Fruit fly (Drosophila melanogaster) whole organism, wandering third instar larva: Measurements from ENCODE around the gene Nab2.

Source experiments
- Abd-B ChIP-seq: fragments of >200 bp; optimal IDR thresholded peaks from 2 replicates; lab custom pipeline; 2017; ENCODE audit warnings: missing biosample characterization, missing genetic modification characterization
- CG32264 ChIP-seq: fragments of 200-800 bp; sonication (Bioruptor generic); optimal IDR thresholded peaks from 2 replicates; lab custom pipeline; 2016; ENCODE audit warnings: missing biosample characterization, missing genetic modification characterization
- CG9705 ChIP-seq: fragments of 200-800 bp; sonication (Bioruptor generic); optimal IDR thresholded peaks from 2 replicates; lab custom pipeline; 2018; ENCODE audit warnings: missing biosample characterization, mild to moderate bottlenecking, missing genetic modification characterization
- CrebA ChIP-seq: fragments of 200-800 bp; sonication (Bioruptor generic); optimal IDR thresholded peaks from 2 replicates; lab custom pipeline; 2016; ENCODE audit warnings: missing biosample characterization, mild to moderate bottlenecking, missing genetic modification characterization, borderline replicate concordance
- Dfd ChIP-seq: fragments of >200 bp; optimal IDR thresholded peaks from 2 replicates; lab custom pipeline; 2017; ENCODE audit warnings: missing biosample characterization, missing genetic modification characterization
- Dif ChIP-seq: fragments of 200-275, 200-300 bp; sonication (Bioruptor generic); optimal IDR thresholded peaks from 2 replicates; lab custom pipeline; 2018; ENCODE audit warnings: missing biosample characterization, missing genetic modification characterization; ENCODE audit not compliant: partially characterized antibody
- GATAd ChIP-seq: sonication (Bioruptor generic); optimal IDR thresholded peaks from 2 replicates; lab custom pipeline; 2016; ENCODE audit warnings: missing biosample characterization, missing genetic modification characterization
- HLH106 ChIP-seq: fragments of 200-800 bp; optimal IDR thresholded peaks from 3 replicates; lab custom pipeline; 2019; ENCODE audit warnings: missing biosample characterization, mild to moderate bottlenecking, missing genetic modification characterization, moderate library complexity
- Hnf4 ChIP-seq: fragments of 200-800 bp; sonication (Bioruptor generic); optimal IDR thresholded peaks from 2 replicates; lab custom pipeline; 2016; ENCODE audit warnings: missing biosample characterization, mild to moderate bottlenecking, missing genetic modification characterization
- Hr78 ChIP-seq: fragments of >200 bp; optimal IDR thresholded peaks from 2 replicates; lab custom pipeline; 2017; ENCODE audit warnings: missing biosample characterization, missing genetic modification characterization
- Hr83 ChIP-seq: fragments of 200-300 bp; sonication (Bioruptor generic); optimal IDR thresholded peaks from 2 replicates; lab custom pipeline; 2016; ENCODE audit warnings: missing biosample characterization, mild to moderate bottlenecking, missing genetic modification characterization, moderate library complexity; ENCODE audit not compliant: poor library complexity, severe bottlenecking
- Jra ChIP-seq: sonication (Bioruptor generic); optimal IDR thresholded peaks from 2 replicates; lab custom pipeline; 2016; ENCODE audit warnings: missing biosample characterization, missing genetic modification characterization
- Mio ChIP-seq: sonication (Bioruptor generic); optimal IDR thresholded peaks from 2 replicates; lab custom pipeline; 2016; ENCODE audit warnings: missing biosample characterization, missing genetic modification characterization
- Myc ChIP-seq: fragments of >200 bp; optimal IDR thresholded peaks from 2 replicates; lab custom pipeline; 2017
- N ChIP-seq: fragments of >200 bp; optimal IDR thresholded peaks from 2 replicates; lab custom pipeline; 2018; ENCODE audit warnings: missing biosample characterization, missing external identifiers, missing genetic modification characterization
- OdsH ChIP-seq: fragments of 200-800 bp; sonication (Bioruptor generic); optimal IDR thresholded peaks from 2 replicates; lab custom pipeline; 2016; ENCODE audit warnings: missing biosample characterization, mild to moderate bottlenecking, missing genetic modification characterization
- Rel ChIP-seq, 2 experiments: fragments of 200-800 bp; sonication (Bioruptor generic) in 1 of 2; optimal IDR thresholded peaks; 2 replicates in 1 of 2; 3 replicates in 1 of 2; lab custom pipeline; 2016 to 2019; ENCODE audit warnings: mild to moderate bottlenecking in 2 of 2, missing biosample characterization in 2 of 2, missing genetic modification characterization in 2 of 2, moderate library complexity in 1 of 2
- Sp1 ChIP-seq: fragments of 200-800 bp; sonication (Bioruptor generic); optimal IDR thresholded peaks from 3 replicates; lab custom pipeline; 2019; ENCODE audit warnings: missing biosample characterization, mild to moderate bottlenecking, missing genetic modification characterization, moderate library complexity
- Vsx2 ChIP-seq: fragments of 200-300, 225-300 bp; sonication (Bioruptor generic); optimal IDR thresholded peaks from 2 replicates; lab custom pipeline; 2018; ENCODE audit warnings: missing biosample characterization, missing genetic modification characterization; ENCODE audit not compliant: partially characterized antibody
- br ChIP-seq: fragments of 200-800 bp; sonication (Bioruptor generic); optimal IDR thresholded peaks from 2 replicates; lab custom pipeline; 2016; ENCODE audit warnings: missing biosample characterization, missing genetic modification characterization
- brk ChIP-seq: fragments of 200-800 bp; sonication (Bioruptor generic); optimal IDR thresholded peaks from 2 replicates; lab custom pipeline; 2016; ENCODE audit warnings: missing biosample characterization, mild to moderate bottlenecking, missing genetic modification characterization
- dl ChIP-seq, 2 experiments: fragments of 175-275, 200-275 bp in 1 of 2; fragments of 200-275 bp in 1 of 2; sonication (Bioruptor generic); optimal IDR thresholded peaks; lab custom pipeline; 2018; ENCODE audit warnings: mild to moderate bottlenecking in 2 of 2, missing biosample characterization in 2 of 2, missing genetic modification characterization in 2 of 2, moderate library complexity in 2 of 2; ENCODE audit not compliant: partially characterized antibody in 2 of 2, insufficient read depth in 1 of 2
- dmrt93B ChIP-seq: fragments of 200-800 bp; sonication (Bioruptor generic); optimal IDR thresholded peaks from 2 replicates; lab custom pipeline; 2018; ENCODE audit warnings: missing biosample characterization, mild to moderate bottlenecking, missing genetic modification characterization
- dsf ChIP-seq: sonication (Bioruptor generic); optimal IDR thresholded peaks from 2 replicates; lab custom pipeline; 2016; ENCODE audit warnings: missing biosample characterization, missing genetic modification characterization, borderline replicate concordance
- ey ChIP-seq: fragments of 200-800 bp; sonication (Bioruptor generic); optimal IDR thresholded peaks from 2 replicates; lab custom pipeline; 2016; ENCODE audit warnings: missing biosample characterization, missing genetic modification characterization
- foxo ChIP-seq, 2 experiments: fragments of 200-800 bp; sonication (Bioruptor generic); optimal IDR thresholded peaks; 2 replicates in 1 of 2; 3 replicates in 1 of 2; lab custom pipeline; 2016 to 2017; ENCODE audit warnings: missing biosample characterization in 2 of 2, missing genetic modification characterization in 2 of 2
- fru ChIP-seq: fragments of 200-800 bp; sonication (Bioruptor generic); optimal IDR thresholded peaks from 3 replicates; lab custom pipeline; 2016; ENCODE audit warnings: missing biosample characterization, mild to moderate bottlenecking, missing genetic modification characterization
- h ChIP-seq: fragments of 200-800 bp; sonication (Bioruptor generic); optimal IDR thresholded peaks from 3 replicates; lab custom pipeline; 2016; ENCODE audit warnings: missing biosample characterization, mild to moderate bottlenecking, missing genetic modification characterization
- jim ChIP-seq: fragments of 175-275, 200-325 bp; sonication (Bioruptor generic); optimal IDR thresholded peaks from 2 replicates; lab custom pipeline; 2016; ENCODE audit warnings: missing biosample characterization, mild to moderate bottlenecking, missing genetic modification characterization
- lola ChIP-seq: fragments of >200 bp; optimal IDR thresholded peaks from 2 replicates; lab custom pipeline; 2017; ENCODE audit warnings: missing biosample characterization, missing genetic modification characterization
- pan ChIP-seq: fragments of >200 bp; optimal IDR thresholded peaks from 2 replicates; lab custom pipeline; 2017
- psq ChIP-seq: fragments of 200-800 bp; sonication (Bioruptor generic); optimal IDR thresholded peaks from 3 replicates; lab custom pipeline; 2017; ENCODE audit warnings: missing biosample characterization, mild to moderate bottlenecking, missing genetic modification characterization, moderate library complexity
- rgr ChIP-seq: fragments of 200-800 bp; sonication (Bioruptor generic); optimal IDR thresholded peaks from 3 replicates; lab custom pipeline; 2016; ENCODE audit warnings: missing biosample characterization, mild to moderate bottlenecking, missing genetic modification characterization
- sage ChIP-seq: fragments of 200-800 bp; sonication (Bioruptor generic); optimal IDR thresholded peaks from 2 replicates; lab custom pipeline; 2016; ENCODE audit warnings: missing biosample characterization, mild to moderate bottlenecking, missing genetic modification characterization
- sv ChIP-seq: fragments of 200-800 bp; sonication (Bioruptor generic); optimal IDR thresholded peaks from 3 replicates; lab custom pipeline; 2016; ENCODE audit warnings: missing biosample characterization, missing genetic modification characterization
- tai ChIP-seq: sonication (Bioruptor generic); optimal IDR thresholded peaks from 2 replicates; lab custom pipeline; 2016; ENCODE audit warnings: missing biosample characterization, missing genetic modification characterization
- usp ChIP-seq: fragments of >200 bp; optimal IDR thresholded peaks from 2 replicates; lab custom pipeline; 2017; ENCODE audit warnings: missing biosample characterization, missing genetic modification characterization
- woc ChIP-seq: sonication (Bioruptor generic); optimal IDR thresholded peaks from 2 replicates; lab custom pipeline; 2016; ENCODE audit warnings: missing biosample characterization, mild to moderate bottlenecking, missing genetic modification characterization

Nab2 gene

DNA sequence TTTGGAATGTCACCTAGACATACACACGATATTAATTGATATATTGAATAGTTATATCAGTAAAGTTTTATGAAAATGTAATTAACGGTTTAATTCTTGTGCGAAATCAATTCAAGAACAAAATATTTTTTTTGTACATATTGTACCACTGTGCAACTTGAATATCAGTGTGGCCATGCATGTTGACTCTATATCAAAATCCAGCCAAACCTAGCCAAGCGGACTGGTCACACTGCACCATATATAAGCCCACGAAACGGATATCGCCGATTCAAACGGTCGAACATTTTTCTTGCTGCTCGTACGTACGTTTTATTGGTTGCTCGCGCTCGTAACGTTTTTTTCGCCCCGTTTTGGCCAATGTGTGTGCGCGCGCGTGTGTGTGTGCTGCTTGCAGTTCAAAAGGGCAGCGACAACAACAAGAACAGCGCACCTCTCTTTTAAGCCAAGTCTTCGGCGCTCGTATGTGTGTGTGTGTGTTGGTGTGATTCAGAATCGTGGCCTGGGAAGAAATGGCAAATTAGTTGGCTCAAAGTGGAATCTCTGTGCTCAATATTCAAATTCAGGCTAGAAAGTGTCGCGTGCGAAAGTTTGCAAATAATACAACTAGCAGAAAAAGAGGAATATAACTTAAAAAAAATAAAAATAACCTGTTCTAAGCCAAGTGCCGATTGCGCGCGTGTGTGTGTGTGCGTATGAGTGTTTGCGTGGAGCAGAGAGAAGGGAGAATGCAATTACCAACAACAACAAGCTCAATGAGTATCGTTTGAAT lies 23.2 kb downstream of the Nab2 start, which contains the start of gene crb:
crb (plus strand) TSS at position 295 of the 772 bp plus-strand sequence.
- TF ChIP-seq br (GFP tag; lab: Kevin White, UChicago) (peak; percentile 68), psq (GFP tag; lab: Kevin White, UChicago) (no peak), Mio (GFP tag; lab: Kevin White, UChicago) (no peak), Sp1 (GFP tag; lab: Kevin White, UChicago) (peak; percentile 54), jim (GFP tag; lab: Kevin White, UChicago) (peak; percentile 39), Dif (GFP tag; lab: Kevin White, UChicago) (peak; percentile 60), Hr83 (peak; percentile 80), h (GFP tag; lab: Kevin White, UChicago) (peak; percentile 65), CG32264 (GFP tag; lab: Kevin White, UChicago) (no peak), woc (no peak), Myc (lab: Kevin White, UChicago) (no peak), dmrt93B (no peak), rgr (peak; percentile 67), dsf (GFP tag; lab: Kevin White, UChicago) (no peak), usp (GFP tag; lab: Kevin White, UChicago) (no peak), ey (GFP tag; lab: Kevin White, UChicago) (peak; percentile 43), GATAd (GFP tag; lab: Kevin White, UChicago) (no peak), CrebA (GFP tag; lab: Kevin White, UChicago) (no peak), Rel (GFP tag; optimal IDR thresholded peaks at IDR 0.05; lab: Kevin White, UChicago) (no peak), Rel (tag; optimal IDR thresholded peaks at IDR 0.05; lab: Kevin White, UChicago) (peak; percentile 66), sage (no peak), fru (GFP tag; lab: Kevin White, UChicago) (peak; percentile 61), Hnf4 (GFP tag; lab: Kevin White, UChicago) (peak; percentile 69), dl (GFP tag; optimal IDR thresholded peaks at IDR 0.05; lab: Kevin White, UChicago; ENCODE audit: insufficient read depth in 1 of 2, partially characterized antibody in 2 of 2) (no peak), sv (GFP tag; lab: Kevin White, UChicago) (peak; percentile 37), brk (GFP tag; lab: Kevin White, UChicago) (no peak), lola (GFP tag; lab: Kevin White, UChicago) (no peak), foxo (GFP tag; optimal IDR thresholded peaks at IDR 0.05; lab: Kevin White, UChicago) (peak in 1 of 2 experiments; percentile 69), Dfd (GFP tag; lab: Kevin White, UChicago) (no peak), Abd-B (GFP tag; lab: Kevin White, UChicago) (no peak), N (GFP tag; lab: Kevin White, UChicago) (no peak), Hr78 (GFP tag; lab: Kevin White, UChicago) (no peak), HLH106 (tag; lab: Kevin White, UChicago) (peak; percentile 43), pan (lab: Kevin White, UChicago) (no peak), Jra (GFP tag; lab: Kevin White, UChicago) (peak; percentile 45), tai (no peak), Vsx2 (GFP tag; lab: Kevin White, UChicago) (no peak), OdsH (GFP tag; lab: Kevin White, UChicago) (peak; percentile 56), CG9705 (GFP tag; lab: Kevin White, UChicago) (peak; percentile 14)

DNA sequence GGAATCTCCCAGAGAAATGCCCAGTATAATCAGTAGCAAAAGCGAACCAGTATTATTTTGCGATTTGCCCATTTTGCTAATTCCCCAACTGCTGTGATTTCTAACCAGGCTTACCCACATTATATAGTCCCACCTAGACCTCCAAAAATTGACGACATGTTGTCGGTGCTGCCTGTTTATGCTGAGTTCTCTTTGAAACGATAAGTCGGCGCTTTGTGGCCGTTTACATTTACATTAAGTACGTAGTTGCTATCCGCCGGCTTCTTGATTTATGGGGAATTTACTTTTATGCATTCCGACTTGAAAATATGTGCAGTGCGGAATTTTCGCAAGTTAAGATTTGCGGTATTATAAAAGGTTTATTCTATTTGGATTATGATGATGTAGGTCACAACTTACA lies 23.9 kb downstream of the Nab2 start, which contains the start of gene CG5715:
CG5715 (minus strand) TSS at position 101 of the 400 bp plus-strand sequence.
- TF ChIP-seq tai: no peak
- TF ChIP-seq usp (GFP tag; lab: Kevin White, UChicago): no peak
- TF ChIP-seq dsf (GFP tag; lab: Kevin White, UChicago): no peak
- TF ChIP-seq N (GFP tag; lab: Kevin White, UChicago): no peak
- TF ChIP-seq Dfd (GFP tag; lab: Kevin White, UChicago): no peak
- no peak for TF ChIP-seq Rel (GFP tag; optimal IDR thresholded peaks at IDR 0.05; lab: Kevin White, UChicago)
- no peak for TF ChIP-seq Rel (tag; optimal IDR thresholded peaks at IDR 0.05; lab: Kevin White, UChicago)
